Worm (Caenorhabditis elegans): ENCODE measurements around the gene pdk-1.

The pdk-1 gene

ce11 chrX:1309446-1309845 is 11.7 kb upstream of the pdk-1 start:
- TF ChIP-seq hmbx-1 (tag; optimal IDR thresholded peaks at IDR 0.05) (no peak), sea-1 (GFP tag; conservative IDR thresholded peaks at IDR 0.05) (no peak), pes-1 (GFP tag; IDR thresholded peaks at IDR 0.05) (no peak), B0310.2 (tag; optimal IDR thresholded peaks at IDR 0.05) (no peak), ets-7 (tag; optimal IDR thresholded peaks at IDR 0.05) (no peak), ceh-13 (GFP tag; optimal IDR thresholded peaks at IDR 0.05) (no peak), ceh-36 (tag; optimal IDR thresholded peaks at IDR 0.05) (no peak), F13C5.2 (tag; optimal IDR thresholded peaks at IDR 0.05) (no peak), scrt-1 (GFP tag; IDR thresholded peaks at IDR 0.05) (no peak), hnd-1 (tag; optimal IDR thresholded peaks at IDR 0.05) (no peak), tbx-37 (GFP tag; conservative IDR thresholded peaks at IDR 0.05) (no peak), tra-4 (tag; optimal IDR thresholded peaks at IDR 0.05) (no peak), aly-1 (tag; optimal IDR thresholded peaks at IDR 0.05) (no peak), tbx-11 (GFP tag; IDR thresholded peaks at IDR 0.05) (no peak)

ce11 chrX:1311084-1311483 is 10.1 kb upstream of the pdk-1 start, which contains the start of gene H42K12.3:
TSS of gene H42K12.3 (plus strand) at chrX:1311391.
- TF ChIP-seq ets-7 (tag; optimal IDR thresholded peaks at IDR 0.05) (no peak), sea-1 (GFP tag; conservative IDR thresholded peaks at IDR 0.05) (no peak), hnd-1 (tag; optimal IDR thresholded peaks at IDR 0.05) (no peak), aly-1 (tag; optimal IDR thresholded peaks at IDR 0.05) (no peak), B0310.2 (tag; optimal IDR thresholded peaks at IDR 0.05) (no peak), ama-1 (optimal IDR thresholded peaks at IDR 0.05) (no peak), tbx-11 (GFP tag; IDR thresholded peaks at IDR 0.05) (no peak), flt-1 (GFP tag; IDR thresholded peaks at IDR 0.05) (no peak), F13C5.2 (tag; optimal IDR thresholded peaks at IDR 0.05) (no peak), scrt-1 (GFP tag; IDR thresholded peaks at IDR 0.05) (no peak), ceh-36 (tag; optimal IDR thresholded peaks at IDR 0.05) (no peak), pes-1 (GFP tag; IDR thresholded peaks at IDR 0.05) (no peak)

- no peak for TF ChIP-seq ama-1 (optimal IDR thresholded peaks at IDR 0.05)
- TF ChIP-seq flt-1 (GFP tag; IDR thresholded peaks at IDR 0.05) = no peak
- no peak for TF ChIP-seq sea-1 (GFP tag; conservative IDR thresholded peaks at IDR 0.05)
- no peak for TF ChIP-seq hmbx-1 (tag; optimal IDR thresholded peaks at IDR 0.05)
- TF ChIP-seq ceh-13 (GFP tag; optimal IDR thresholded peaks at IDR 0.05) = no peak
- TF ChIP-seq ets-7 (tag; optimal IDR thresholded peaks at IDR 0.05) = no peak
- TF ChIP-seq tbx-11 (GFP tag; IDR thresholded peaks at IDR 0.05) = no peak
- no peak for TF ChIP-seq scrt-1 (GFP tag; IDR thresholded peaks at IDR 0.05)
- no peak for TF ChIP-seq tra-4 (tag; optimal IDR thresholded peaks at IDR 0.05)
- TF ChIP-seq pes-1 (GFP tag; IDR thresholded peaks at IDR 0.05) = no peak
- no peak for TF ChIP-seq hmg-4 (GFP tag; optimal IDR thresholded peaks at IDR 0.05)
- no peak for TF ChIP-seq aly-1 (tag; optimal IDR thresholded peaks at IDR 0.05)
- TF ChIP-seq B0310.2 (tag; optimal IDR thresholded peaks at IDR 0.05) = no peak
- no peak for TF ChIP-seq F13C5.2 (tag; optimal IDR thresholded peaks at IDR 0.05)
- no peak for TF ChIP-seq tbx-37 (GFP tag; conservative IDR thresholded peaks at IDR 0.05)
- TF ChIP-seq hnd-1 (tag; optimal IDR thresholded peaks at IDR 0.05) = no peak
These were observed 9.6 kb upstream of the pdk-1 start for ce11 chrX:1311577-1311976.

- TF ChIP-seq ceh-13 (GFP tag; optimal IDR thresholded peaks at IDR 0.05) (no peak), aly-1 (tag; optimal IDR thresholded peaks at IDR 0.05) (peak; percentile 53), hnd-1 (tag; optimal IDR thresholded peaks at IDR 0.05) (no peak), tbx-37 (GFP tag; conservative IDR thresholded peaks at IDR 0.05) (no peak), F13C5.2 (tag; optimal IDR thresholded peaks at IDR 0.05) (peak; percentile 53), tbx-11 (GFP tag; IDR thresholded peaks at IDR 0.05) (no peak), pes-1 (GFP tag; IDR thresholded peaks at IDR 0.05) (no peak), scrt-1 (GFP tag; IDR thresholded peaks at IDR 0.05) (no peak), sea-1 (GFP tag; conservative IDR thresholded peaks at IDR 0.05) (0 out of 2 replicates have a peak, but pooled peaks have one; percentile 35), B0310.2 (tag; optimal IDR thresholded peaks at IDR 0.05) (no peak), hmg-4 (GFP tag; optimal IDR thresholded peaks at IDR 0.05) (peak; percentile 78), ets-7 (tag; optimal IDR thresholded peaks at IDR 0.05) (no peak), hmbx-1 (tag; optimal IDR thresholded peaks at IDR 0.05) (no peak), ama-1 (optimal IDR thresholded peaks at IDR 0.05) (no peak), flt-1 (GFP tag; IDR thresholded peaks at IDR 0.05) (no peak), ceh-36 (tag; optimal IDR thresholded peaks at IDR 0.05) (peak; percentile 22), tra-4 (tag; optimal IDR thresholded peaks at IDR 0.05) (no peak)
These were observed 1.4 kb upstream of the pdk-1 start for ce11 chrX:1319708-1320107.

- no peak for TF ChIP-seq flt-1 (GFP tag; IDR thresholded peaks at IDR 0.05)
- TF ChIP-seq ceh-36 (tag; optimal IDR thresholded peaks at IDR 0.05) = no peak
- TF ChIP-seq B0310.2 (tag; optimal IDR thresholded peaks at IDR 0.05) = no peak
- peak; percentile 23 for TF ChIP-seq hmg-4 (GFP tag; optimal IDR thresholded peaks at IDR 0.05)
- peak; percentile 60 for TF ChIP-seq F13C5.2 (tag; optimal IDR thresholded peaks at IDR 0.05)
- no peak for TF ChIP-seq pes-1 (GFP tag; IDR thresholded peaks at IDR 0.05)
- no peak for TF ChIP-seq ets-7 (tag; optimal IDR thresholded peaks at IDR 0.05)
- no peak for TF ChIP-seq ceh-13 (GFP tag; optimal IDR thresholded peaks at IDR 0.05)
- no peak for TF ChIP-seq hmbx-1 (tag; optimal IDR thresholded peaks at IDR 0.05)
- TF ChIP-seq sea-1 (GFP tag; conservative IDR thresholded peaks at IDR 0.05) = no peak
- TF ChIP-seq aly-1 (tag; optimal IDR thresholded peaks at IDR 0.05) = no peak
- TF ChIP-seq scrt-1 (GFP tag; IDR thresholded peaks at IDR 0.05) = no peak
- TF ChIP-seq tbx-37 (GFP tag; conservative IDR thresholded peaks at IDR 0.05) = no peak
- TF ChIP-seq ama-1 (optimal IDR thresholded peaks at IDR 0.05) = no peak
These were observed 1.9 kb downstream of the pdk-1 start for ce11 chrX:1322997-1323396.

ce11 chrX:1327201-1327600 is 6.1 kb downstream of the pdk-1 start:
- no peak for TF ChIP-seq ets-7 (tag; optimal IDR thresholded peaks at IDR 0.05)
- no peak for TF ChIP-seq hmg-4 (GFP tag; optimal IDR thresholded peaks at IDR 0.05)
- TF ChIP-seq F13C5.2 (tag; optimal IDR thresholded peaks at IDR 0.05) = no peak
- no peak for TF ChIP-seq aly-1 (tag; optimal IDR thresholded peaks at IDR 0.05)
- TF ChIP-seq hnd-1 (tag; optimal IDR thresholded peaks at IDR 0.05) = no peak
- TF ChIP-seq pes-1 (GFP tag; IDR thresholded peaks at IDR 0.05) = no peak
- TF ChIP-seq ceh-36 (tag; optimal IDR thresholded peaks at IDR 0.05) = no peak
- TF ChIP-seq scrt-1 (GFP tag; IDR thresholded peaks at IDR 0.05) = no peak
- TF ChIP-seq hmbx-1 (tag; optimal IDR thresholded peaks at IDR 0.05) = no peak
- no peak for TF ChIP-seq tbx-11 (GFP tag; IDR thresholded peaks at IDR 0.05)
- TF ChIP-seq ceh-13 (GFP tag; optimal IDR thresholded peaks at IDR 0.05) = no peak

- TF ChIP-seq hmbx-1 (tag; optimal IDR thresholded peaks at IDR 0.05) = no peak
- TF ChIP-seq hnd-1 (tag; optimal IDR thresholded peaks at IDR 0.05) = no peak
- TF ChIP-seq tbx-37 (GFP tag; conservative IDR thresholded peaks at IDR 0.05) = no peak
- TF ChIP-seq ceh-36 (tag; optimal IDR thresholded peaks at IDR 0.05) = no peak
- TF ChIP-seq F13C5.2 (tag; optimal IDR thresholded peaks at IDR 0.05) = no peak
- no peak for TF ChIP-seq ceh-13 (GFP tag; optimal IDR thresholded peaks at IDR 0.05)
These were observed 8.7 kb downstream of the pdk-1 start, which contains the start of gene F21E9.2 for ce11 chrX:1329847-1330246. TSS of gene F21E9.2 (minus strand) at chrX:1329947.

Data from whole organism, early embryonic.